Worm (Caenorhabditis elegans): ENCODE data around the gene srw-24.
"Not testable (repeated sequence)": the region's sequence is repeated elsewhere in the genome, so short reads cannot be mapped to it uniquely, and the experiment has no call there.

Gene srw-24

ce11 chrV:15211869-15212268 lies 11.9 kb upstream of the srw-24 start, which contains the start of gene sri-24:
sri-24 (plus strand) TSS chrV:15212169.
- TF ChIP-seq flh-1 (GFP tag; optimal IDR thresholded peaks at IDR 0.05); ztf-11 (tag; optimal IDR thresholded peaks at IDR 0.05); mab-5 (tag; optimal IDR thresholded peaks at IDR 0.05): not testable (repeated sequence)

- not testable (repeated sequence) for TF ChIP-seq snpc-4, mab-5, pha-4 (tag; optimal IDR thresholded peaks at IDR 0.05)
Measured at ce11 chrV:15215175-15215574, 8.6 kb upstream of the srw-24 start, which contains the start of gene sri-26. sri-26 (plus strand) TSS chrV:15215475.

ce11 chrV:15216705-15217104 lies 7.1 kb upstream of the srw-24 start, which contains the start of gene sri-25:
sri-25 (plus strand) TSS chrV:15217005.
- TF ChIP-seq nhr-237 (tag; optimal IDR thresholded peaks at IDR 0.05) (no peak), ces-1 (GFP tag; optimal IDR thresholded peaks at IDR 0.05) (no peak), ham-2 (GFP tag; optimal IDR thresholded peaks at IDR 0.05) (no peak), nhr-28 (tag; optimal IDR thresholded peaks at IDR 0.05) (no peak), ceh-83 (GFP tag; optimal IDR thresholded peaks at IDR 0.05) (no peak), elt-1 (tag; optimal IDR thresholded peaks at IDR 0.05; ENCODE audit: borderline replicate concordance, insufficient read depth) (no peak), mep-1 (tag; optimal IDR thresholded peaks at IDR 0.05) (no peak), nhr-12 (tag; optimal IDR thresholded peaks at IDR 0.05) (no peak), sem-2 (GFP tag; optimal IDR thresholded peaks at IDR 0.05) (no peak), sptf-1 (tag; optimal IDR thresholded peaks at IDR 0.05) (no peak), bed-3 (GFP tag; optimal IDR thresholded peaks at IDR 0.05) (no peak), blmp-1 (tag; optimal IDR thresholded peaks at IDR 0.05) (no peak), unc-120 (tag; optimal IDR thresholded peaks at IDR 0.05; ENCODE audit: poor library complexity, severe bottlenecking) (no peak), M03D4.4 (tag; optimal IDR thresholded peaks at IDR 0.05) (no peak)

ce11 chrV:15221330-15221729 lies 2.4 kb upstream of the srw-24 start, which contains the start of gene irld-25:
irld-25 (plus strand) TSS chrV:15221630.
- TF ChIP-seq ham-2 (GFP tag; optimal IDR thresholded peaks at IDR 0.05) (no peak), unc-120 (tag; optimal IDR thresholded peaks at IDR 0.05; ENCODE audit: poor library complexity, severe bottlenecking) (no peak), elt-3 (tag; optimal IDR thresholded peaks at IDR 0.05) (no peak), lin-32 (GFP tag; optimal IDR thresholded peaks at IDR 0.05) (no peak), cnd-1 (tag; optimal IDR thresholded peaks at IDR 0.05) (no peak), mep-1 (tag; optimal IDR thresholded peaks at IDR 0.05) (no peak), nhr-28 (tag; optimal IDR thresholded peaks at IDR 0.05) (no peak), flh-1 (GFP tag; optimal IDR thresholded peaks at IDR 0.05) (no peak), hlh-1 (tag; optimal IDR thresholded peaks at IDR 0.05) (no peak), ceh-39 (tag; optimal IDR thresholded peaks at IDR 0.05) (no peak), lin-13 (tag; optimal IDR thresholded peaks at IDR 0.05) (no peak), unc-39 (tag; optimal IDR thresholded peaks at IDR 0.05) (no peak), mab-5 (tag; optimal IDR thresholded peaks at IDR 0.05) (no peak)

ce11 chrV:15225650-15226049 lies 1.9 kb downstream of the srw-24 start, which contains the start of gene srw-14:
srw-14 (plus strand) TSS chrV:15225950.
- TF ChIP-seq lsy-2 (tag; optimal IDR thresholded peaks at IDR 0.05) = no peak
- TF ChIP-seq mep-1 (tag; optimal IDR thresholded peaks at IDR 0.05) = no peak
- TF ChIP-seq zip-8 (tag; optimal IDR thresholded peaks at IDR 0.05) = no peak
- no peak for TF ChIP-seq nhr-28 (tag; optimal IDR thresholded peaks at IDR 0.05)
- TF ChIP-seq sem-2 (GFP tag; optimal IDR thresholded peaks at IDR 0.05) = no peak
- no peak for TF ChIP-seq nhr-12 (tag; optimal IDR thresholded peaks at IDR 0.05)
- no peak for TF ChIP-seq unc-39 (tag; optimal IDR thresholded peaks at IDR 0.05)
- TF ChIP-seq unc-120 (tag; optimal IDR thresholded peaks at IDR 0.05; ENCODE audit: poor library complexity, severe bottlenecking) = no peak
- no peak for TF ChIP-seq pha-4 (tag; optimal IDR thresholded peaks at IDR 0.05)
- TF ChIP-seq cnd-1 (tag; optimal IDR thresholded peaks at IDR 0.05) = no peak
- no peak for TF ChIP-seq hlh-1 (tag; optimal IDR thresholded peaks at IDR 0.05)
- no peak for TF ChIP-seq ham-2 (GFP tag; optimal IDR thresholded peaks at IDR 0.05)
- no peak for TF ChIP-seq sptf-1 (tag; optimal IDR thresholded peaks at IDR 0.05)
- TF ChIP-seq lin-13 (tag; optimal IDR thresholded peaks at IDR 0.05) = no peak
- TF ChIP-seq drap-1 (GFP tag; optimal IDR thresholded peaks at IDR 0.05) = no peak
- TF ChIP-seq snpc-4 (tag; optimal IDR thresholded peaks at IDR 0.05) = no peak
- TF ChIP-seq mab-5 (tag; optimal IDR thresholded peaks at IDR 0.05) = no peak
- TF ChIP-seq nhr-76 (tag; optimal IDR thresholded peaks at IDR 0.05) = no peak
- no peak for TF ChIP-seq ceh-83 (GFP tag; optimal IDR thresholded peaks at IDR 0.05)
- no peak for TF ChIP-seq ces-1 (GFP tag; optimal IDR thresholded peaks at IDR 0.05)
